Worm (Caenorhabditis elegans): ENCODE data around the gene plc-2.

DNA sequence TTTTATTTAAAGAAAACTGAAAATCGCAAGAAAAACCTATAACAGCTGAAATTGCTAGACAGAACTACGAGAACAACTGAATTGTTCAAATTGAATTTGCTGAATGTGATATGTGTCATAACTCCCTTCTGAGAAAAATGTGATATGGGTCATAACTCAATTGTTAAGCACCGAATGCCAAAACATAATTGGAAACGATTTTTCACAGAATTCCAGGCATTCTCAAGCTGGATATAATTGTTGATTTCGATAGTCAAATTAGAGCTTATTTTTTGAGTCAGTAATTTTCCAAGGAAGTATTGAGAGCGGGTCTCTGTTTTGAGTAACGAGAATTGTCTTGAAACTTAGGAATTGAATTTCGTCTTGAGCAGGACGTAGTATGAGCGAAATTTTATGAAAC is 10.5 kb upstream of the plc-2 start:
- TF ChIP-seq ztf-23 (GFP tag; IDR thresholded peaks at IDR 0.05) (no peak), cog-1 (tag; optimal IDR thresholded peaks at IDR 0.05) (no peak), ref-1 (GFP tag; conservative IDR thresholded peaks at IDR 0.05) (no peak), tab-1 (GFP tag; IDR thresholded peaks at IDR 0.05) (no peak)
